Worm (Caenorhabditis elegans) whole organism, mixed stage, embryonic: Measurements from ENCODE around the gene Y41D4A.6.

Experiments used
- M03D4.4 ChIP-seq: sonication (generic microtip); optimal IDR thresholded peaks from 2 replicates; lab custom pipeline; 2017; ENCODE audit warnings: mild to moderate bottlenecking, missing genetic modification characterization, missing compliant biosample characterization
- bed-3 ChIP-seq: fragments of 200-800 bp; sonication (Bioruptor generic); optimal IDR thresholded peaks from 3 replicates; lab custom pipeline; 2018; ENCODE audit warnings: mild to moderate bottlenecking, missing genetic modification characterization, moderate library complexity, missing compliant biosample characterization
- blmp-1 ChIP-seq: fragments of 150-350 bp; optimal IDR thresholded peaks from 2 replicates; lab custom pipeline; 2014; ENCODE audit warnings: missing biosample characterization, missing genetic modification characterization
- ceh-39 ChIP-seq: fragments of 150-350 bp; optimal IDR thresholded peaks from 2 replicates; lab custom pipeline; 2014; ENCODE audit warnings: missing biosample characterization, missing genetic modification characterization
- ceh-83 ChIP-seq: fragments of 200-800 bp; sonication (Bioruptor generic); optimal IDR thresholded peaks from 2 replicates; lab custom pipeline; 2018; ENCODE audit warnings: mild to moderate bottlenecking, missing genetic modification characterization, missing compliant biosample characterization
- ces-1 ChIP-seq: fragments of 150-350 bp; optimal IDR thresholded peaks from 2 replicates; lab custom pipeline; 2014; ENCODE audit warnings: missing biosample characterization, missing genetic modification reagents, missing genetic modification characterization
- cnd-1 ChIP-seq: fragments of 200-800 bp; sonication (Bioruptor generic); optimal IDR thresholded peaks from 2 replicates; lab custom pipeline; 2018; ENCODE audit warnings: mild to moderate bottlenecking, missing genetic modification characterization, missing compliant biosample characterization
- drap-1 ChIP-seq: fragments of 200-800 bp; sonication (Bioruptor generic); optimal IDR thresholded peaks from 3 replicates; lab custom pipeline; 2018; ENCODE audit warnings: mild to moderate bottlenecking, missing genetic modification characterization, missing compliant biosample characterization
- elt-1 ChIP-seq: sonication (generic microtip); optimal IDR thresholded peaks from 2 replicates; lab custom pipeline; 2017; ENCODE audit warnings: missing genetic modification characterization, mild to moderate bottlenecking, missing compliant biosample characterization, antibody characterized with exemption, moderate library complexity, borderline replicate concordance; ENCODE audit not compliant: insufficient read depth
- elt-3 ChIP-seq: fragments of 150-350 bp; optimal IDR thresholded peaks from 2 replicates; lab custom pipeline; 2014; ENCODE audit warnings: missing biosample characterization, missing genetic modification characterization
- ham-2 ChIP-seq: fragments of 200-800 bp; sonication (Bioruptor generic); optimal IDR thresholded peaks from 2 replicates; lab custom pipeline; 2018; ENCODE audit warnings: mild to moderate bottlenecking, missing genetic modification characterization, missing compliant biosample characterization
- hlh-1 ChIP-seq: fragments of 150-350 bp; optimal IDR thresholded peaks from 2 replicates; lab custom pipeline; 2014; ENCODE audit warnings: missing biosample characterization, missing genetic modification reagents, missing genetic modification characterization
- lin-13 ChIP-seq: fragments of 150-350 bp; optimal IDR thresholded peaks from 2 replicates; lab custom pipeline; 2014; ENCODE audit warnings: missing biosample characterization, missing genetic modification characterization
- lsy-2 ChIP-seq: fragments of 150-350 bp; optimal IDR thresholded peaks from 2 replicates; lab custom pipeline; 2014; ENCODE audit warnings: missing biosample characterization, missing genetic modification characterization
- mab-5 ChIP-seq: fragments of 150-350 bp; optimal IDR thresholded peaks from 2 replicates; lab custom pipeline; 2014; ENCODE audit warnings: missing biosample characterization, missing genetic modification characterization
- mep-1 ChIP-seq: fragments of 150-350 bp; optimal IDR thresholded peaks from 2 replicates; lab custom pipeline; 2017; ENCODE audit warnings: missing biosample characterization, missing genetic modification reagents, missing genetic modification characterization, inconsistent platforms
- mls-2 ChIP-seq: sonication (generic microtip); optimal IDR thresholded peaks from 2 replicates; lab custom pipeline; 2016; ENCODE audit warnings: mild to moderate bottlenecking, missing genetic modification characterization, moderate library complexity, missing compliant biosample characterization
- nhr-12 ChIP-seq: fragments of 150-350 bp; optimal IDR thresholded peaks from 2 replicates; lab custom pipeline; 2014; ENCODE audit warnings: missing biosample characterization, missing genetic modification characterization
- nhr-2 ChIP-seq: fragments of 150-350 bp; optimal IDR thresholded peaks from 2 replicates; lab custom pipeline; 2014; ENCODE audit warnings: missing biosample characterization, missing genetic modification characterization
- nhr-237 ChIP-seq: fragments of 150-350 bp; optimal IDR thresholded peaks from 2 replicates; lab custom pipeline; 2014; ENCODE audit warnings: missing biosample characterization, missing genetic modification characterization
- nhr-76 ChIP-seq: sonication (generic microtip); optimal IDR thresholded peaks from 2 replicates; lab custom pipeline; 2017; ENCODE audit warnings: missing biosample characterization, missing genetic modification characterization
- pha-4 ChIP-seq: fragments of 150-350 bp; optimal IDR thresholded peaks from 2 replicates; lab custom pipeline; 2018; ENCODE audit warnings: missing biosample characterization, missing genetic modification reagents, missing genetic modification characterization
- snpc-4 ChIP-seq: fragments of 150-350 bp; optimal IDR thresholded peaks from 2 replicates; lab custom pipeline; 2014; ENCODE audit warnings: missing biosample characterization, missing genetic modification characterization
- tbx-8 ChIP-seq: fragments of 200-800 bp; sonication (Bioruptor generic); optimal IDR thresholded peaks from 2 replicates; lab custom pipeline; 2018; ENCODE audit warnings: mild to moderate bottlenecking, missing genetic modification characterization, moderate library complexity, missing compliant biosample characterization
- unc-120 ChIP-seq: sonication (generic microtip); optimal IDR thresholded peaks from 2 replicates; lab custom pipeline; 2017; ENCODE audit warnings: missing genetic modification characterization, missing compliant biosample characterization; ENCODE audit not compliant: poor library complexity, severe bottlenecking
- unc-62 ChIP-seq: fragments of 150-350 bp; optimal IDR thresholded peaks from 2 replicates; lab custom pipeline; 2014; ENCODE audit warnings: missing biosample characterization, missing genetic modification reagents, missing genetic modification characterization
- ztf-11 ChIP-seq: fragments of 150-350 bp; optimal IDR thresholded peaks from 2 replicates; lab custom pipeline; 2014; ENCODE audit warnings: missing biosample characterization, missing genetic modification characterization

Y41D4A.6 gene

DNA sequence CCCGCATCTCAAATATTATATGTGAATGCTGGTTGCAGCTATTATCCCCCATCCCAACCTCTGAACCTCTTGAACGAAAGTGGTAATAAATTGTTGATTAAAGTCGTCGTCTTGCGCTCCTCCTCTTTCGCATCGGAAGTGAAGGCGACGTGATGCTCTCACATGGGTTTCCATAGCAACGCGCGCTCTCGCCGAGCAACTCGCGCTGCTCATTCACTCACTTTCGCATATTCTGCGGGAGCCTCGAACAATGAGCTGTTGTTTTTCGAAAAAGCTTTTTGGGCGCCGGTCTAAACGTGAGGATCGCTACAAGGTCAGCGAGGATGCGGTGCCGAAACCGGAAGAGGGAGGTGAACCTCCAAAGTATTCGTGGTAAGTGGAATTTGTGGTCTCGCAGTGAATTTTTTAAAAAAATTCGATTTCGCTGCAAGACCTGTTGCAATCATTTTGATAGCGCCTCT is 34.2 kb downstream of the Y41D4A.6 start, which contains the start of gene rpi-2:
Gene rpi-2, plus strand, starts transcription at position 234 of the 461 bp plus-strand sequence.
- TF ChIP-seq cnd-1 (tag; lab: Kevin White, UChicago), result no peak
- no peak for TF ChIP-seq snpc-4
- TF ChIP-seq nhr-76, result no peak
- no peak for TF ChIP-seq ces-1 (GFP tag; lab: Kevin White, UChicago)

DNA sequence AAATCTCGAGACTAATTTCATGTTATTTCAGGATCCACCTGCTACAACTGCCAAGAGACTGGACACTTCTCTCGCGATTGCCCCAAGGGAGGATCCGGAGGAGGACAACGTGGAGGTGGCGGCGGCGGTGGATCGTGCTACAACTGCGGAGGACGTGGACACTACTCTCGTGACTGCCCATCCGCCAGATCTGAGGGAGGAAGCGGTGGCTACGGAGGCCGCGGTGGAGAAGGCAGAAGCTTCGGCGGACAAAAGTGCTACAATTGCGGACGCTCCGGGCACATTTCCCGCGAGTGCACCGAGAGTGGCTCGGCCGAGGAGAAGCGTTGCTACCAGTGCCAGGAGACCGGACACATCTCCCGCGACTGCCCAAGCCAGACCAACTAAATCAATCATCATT is 34.8 kb downstream of the Y41D4A.6 start:
- TF ChIP-seq elt-1 (tag; lab: Kevin White, UChicago), result no peak
- no peak for TF ChIP-seq mls-2
- no peak for TF ChIP-seq lsy-2
- no peak for TF ChIP-seq M03D4.4 (tag; lab: Kevin White, UChicago)
- no peak for TF ChIP-seq mab-5
- TF ChIP-seq cnd-1 (tag; lab: Kevin White, UChicago), result no peak
- no peak for TF ChIP-seq lin-13 (tag; lab: Kevin White, UChicago)
- no peak for TF ChIP-seq drap-1 (GFP tag; lab: Kevin White, UChicago)
- no peak for TF ChIP-seq ces-1 (GFP tag; lab: Kevin White, UChicago)
- no peak for TF ChIP-seq nhr-237 (tag; lab: Kevin White, UChicago)
- TF ChIP-seq nhr-12, result no peak
- no peak for TF ChIP-seq pha-4
- TF ChIP-seq snpc-4, result no peak
- no peak for TF ChIP-seq nhr-2 (tag; lab: Kevin White, UChicago)
- TF ChIP-seq, all 35 proteins: peak for 0

DNA sequence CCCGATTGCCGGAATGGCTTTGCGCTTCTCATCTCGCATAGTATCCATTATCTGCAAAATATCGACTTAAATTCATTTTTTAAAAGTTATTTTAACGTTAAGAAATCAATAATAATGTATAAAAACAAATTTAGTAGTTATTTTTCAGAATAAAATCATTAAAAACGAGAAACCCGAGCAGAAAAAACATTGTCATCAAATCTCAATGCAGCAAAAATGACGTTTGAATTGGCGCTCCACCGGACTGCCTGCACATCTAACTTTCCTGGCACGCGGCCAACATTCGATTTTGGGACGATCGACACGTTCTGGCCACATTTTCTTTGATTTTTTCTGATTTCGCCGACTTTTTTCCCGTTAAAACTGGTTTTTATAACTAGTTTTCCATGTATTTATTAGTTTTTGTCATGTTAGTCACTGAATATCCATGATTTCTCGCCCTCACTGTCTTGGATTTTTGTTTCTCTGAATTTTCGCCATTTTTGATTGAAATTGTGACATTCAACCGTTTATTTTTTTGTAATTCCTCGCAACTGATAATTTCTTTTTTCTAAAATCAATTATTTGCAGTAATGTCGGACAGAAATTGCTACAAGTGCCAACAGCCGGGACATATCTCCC is 35.5 kb downstream of the Y41D4A.6 start, which contains the start of the genes pbs-1 and K08D12.3:
Gene pbs-1, minus strand, starts transcription at position 51 of the 621 bp plus-strand sequence.
Gene K08D12.3, plus strand, starts transcription at position 571 of the 621 bp plus-strand sequence.
- TF ChIP-seq mep-1 (tag; lab: Kevin White, UChicago) (peak; percentile 55), lin-13 (tag; lab: Kevin White, UChicago) (peak; percentile 88), ceh-83 (GFP tag; lab: Kevin White, UChicago) (no peak), bed-3 (no peak), lsy-2 (peak; percentile 72), hlh-1 (tag; lab: Kevin White, UChicago) (no peak), ceh-39 (tag; lab: Kevin White, UChicago) (peak; percentile 49), ces-1 (GFP tag; lab: Kevin White, UChicago) (peak; percentile 22), mls-2 (no peak), pha-4 (peak; percentile 64), nhr-237 (tag; lab: Kevin White, UChicago) (peak; percentile 30)

DNA sequence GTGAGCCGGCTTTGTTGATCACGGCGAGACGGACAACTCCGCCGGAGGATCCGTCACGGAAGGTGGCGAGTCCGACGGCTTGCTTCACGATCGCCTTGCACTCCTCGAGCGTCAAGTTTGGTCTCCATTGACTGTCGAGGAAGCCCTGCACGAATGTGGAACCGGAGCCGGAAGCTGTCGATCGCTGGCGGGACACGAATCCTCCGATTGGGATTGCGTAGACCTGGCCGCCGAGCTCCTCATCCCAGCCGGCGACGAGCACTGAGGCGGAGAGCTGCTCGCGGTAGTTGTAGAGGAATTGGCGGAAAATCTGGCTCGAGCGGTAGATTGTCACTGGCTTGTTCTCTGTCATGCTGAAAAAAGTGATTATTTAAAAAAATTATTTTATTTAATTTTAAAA is 36.3 kb downstream of the Y41D4A.6 start:
- no peak for TF ChIP-seq tbx-8 (GFP tag; lab: Kevin White, UChicago)
- no peak for TF ChIP-seq pha-4
- TF ChIP-seq elt-1 (tag; lab: Kevin White, UChicago), result no peak
- no peak for TF ChIP-seq nhr-76
- TF ChIP-seq ceh-83 (GFP tag; lab: Kevin White, UChicago), result no peak
- no peak for TF ChIP-seq nhr-2 (tag; lab: Kevin White, UChicago)
- no peak for TF ChIP-seq ztf-11
- TF ChIP-seq, all 35 proteins: peak for 0

DNA sequence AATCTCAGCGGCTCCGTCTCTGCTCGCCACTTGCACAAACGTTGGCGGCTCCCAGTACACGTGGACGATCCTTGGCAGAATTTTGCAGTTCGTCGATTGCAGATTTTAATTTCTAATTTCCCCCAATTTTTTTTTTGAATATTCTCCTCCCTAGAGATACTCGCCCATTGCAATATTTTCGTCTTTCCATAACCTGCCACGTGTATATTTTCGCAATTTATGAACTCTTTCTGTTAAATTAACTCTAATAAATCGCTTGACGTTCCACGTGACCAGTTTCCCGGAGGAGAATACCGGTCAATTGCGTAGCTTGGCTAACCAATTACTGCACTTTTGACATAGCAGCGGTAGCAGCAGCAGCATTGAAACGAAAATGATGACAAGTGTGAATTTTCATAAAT is 36.9 kb downstream of the Y41D4A.6 start:
- TF ChIP-seq ham-2 (GFP tag; lab: Kevin White, UChicago) (no peak), elt-3 (tag; lab: Kevin White, UChicago) (no peak), ces-1 (GFP tag; lab: Kevin White, UChicago) (no peak), unc-120 (tag; lab: Kevin White, UChicago) (no peak), pha-4 (no peak), blmp-1 (tag; lab: Kevin White, UChicago) (no peak), hlh-1 (tag; lab: Kevin White, UChicago) (no peak), unc-62 (no peak), nhr-76 (no peak), M03D4.4 (tag; lab: Kevin White, UChicago) (no peak), cnd-1 (tag; lab: Kevin White, UChicago) (no peak)
- TF ChIP-seq, all 35 proteins: peak for 0

DNA sequence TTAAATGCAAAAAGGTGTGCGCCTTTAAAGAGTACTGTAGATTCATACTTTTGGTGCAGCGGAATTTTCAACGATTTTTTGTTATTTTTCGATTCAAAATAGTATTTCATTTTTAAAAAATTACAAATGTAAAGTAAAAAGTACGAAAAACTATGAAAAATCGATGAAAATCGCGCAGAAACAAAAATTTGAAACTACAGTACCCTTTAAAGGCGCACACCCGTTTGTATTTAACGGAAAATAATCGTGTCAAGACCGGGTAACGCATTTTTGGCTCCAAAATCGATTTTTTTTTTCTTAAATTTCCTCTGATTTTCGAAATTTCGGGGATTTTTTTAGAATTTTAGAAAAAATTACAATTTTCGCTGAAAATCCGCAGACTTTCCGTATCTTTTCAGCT is 37.3 kb downstream of the Y41D4A.6 start:
- TF ChIP-seq lsy-2, result no peak
